Worm (Caenorhabditis elegans) whole organism, L1 larva: ENCODE measurements around the gene aexr-2.

ENCODE experiments used
- C04F5.9 ChIP-seq: sonication (generic microtip); optimal IDR thresholded peaks from 2 replicates; lab custom pipeline; 2016; ENCODE audit warnings: missing genetic modification characterization, missing compliant biosample characterization
- C16A3.4 ChIP-seq: fragments of 150-350 bp; optimal IDR thresholded peaks from 2 replicates; lab custom pipeline; 2014; ENCODE audit warnings: missing biosample characterization, missing genetic modification characterization
- C34B4.2 ChIP-seq: sonication (generic microtip); optimal IDR thresholded peaks from 2 replicates; lab custom pipeline; 2017; ENCODE audit warnings: mild to moderate bottlenecking, missing genetic modification characterization, missing compliant biosample characterization
- aha-1 ChIP-seq: fragments of 150-350 bp; optimal IDR thresholded peaks from 2 replicates; lab custom pipeline; 2014; ENCODE audit warnings: missing biosample characterization, missing genetic modification characterization
- blmp-1 ChIP-seq: fragments of 150-350 bp; optimal IDR thresholded peaks from 2 replicates; lab custom pipeline; 2014; ENCODE audit warnings: missing biosample characterization, missing genetic modification characterization
- ceh-88 ChIP-seq: fragments of 200-800 bp; sonication (Bioruptor generic); IDR thresholded peaks from 2 replicates; pipeline ENCODE4 v1.3.6; 2022; ENCODE audit warnings: missing genetic modification characterization, missing compliant biosample characterization
- ceh-90 ChIP-seq: sonication (generic microtip); optimal IDR thresholded peaks from 2 replicates; lab custom pipeline; 2016; ENCODE audit warnings: missing genetic modification characterization, missing compliant biosample characterization
- dsc-1 ChIP-seq: sonication (generic microtip); optimal IDR thresholded peaks from 2 replicates; lab custom pipeline; 2016; ENCODE audit warnings: mild to moderate bottlenecking, missing genetic modification characterization, missing compliant biosample characterization
- efl-1 ChIP-seq, 4 experiments: fragments of 150-350 bp; optimal IDR thresholded peaks in 3 of 4; peaks in 1 of 4; 1 replicate in 1 of 4; 2 replicates in 3 of 4; lab custom pipeline; 2014; ENCODE audit warnings: missing biosample characterization in 2 of 4, missing genetic modification characterization in 2 of 4, missing genetic modification reagents in 2 of 4
- efl-3 ChIP-seq: fragments of 200-800 bp; sonication (Bioruptor generic); optimal IDR thresholded peaks from 2 replicates; lab custom pipeline; 2018; ENCODE audit warnings: mild to moderate bottlenecking, missing genetic modification characterization, missing compliant biosample characterization
- egl-13 ChIP-seq: sonication (generic microtip); optimal IDR thresholded peaks from 2 replicates; lab custom pipeline; 2016; ENCODE audit warnings: missing genotype, missing genetic modification reagents, missing genetic modification characterization, missing compliant biosample characterization
- elt-3 ChIP-seq, 6 experiments: fragments of 150-350 bp in 1 of 6; sonication (generic microtip); optimal IDR thresholded peaks; 2 replicates each; lab custom pipeline; 2017 to 2018; ENCODE audit warnings: missing biosample characterization in 6 of 6, missing genetic modification characterization in 6 of 6, inconsistent platforms in 1 of 6
- fkh-10 ChIP-seq: sonication (generic microtip); optimal IDR thresholded peaks from 2 replicates; lab custom pipeline; 2017; ENCODE audit warnings: missing biosample characterization, missing genetic modification reagents, missing genetic modification characterization
- fkh-4 ChIP-seq: sonication (generic microtip); optimal IDR thresholded peaks from 2 replicates; lab custom pipeline; 2016; ENCODE audit warnings: missing compliant biosample characterization, missing genetic modification characterization, borderline replicate concordance
- fkh-8 ChIP-seq: sonication (generic microtip); optimal IDR thresholded peaks from 2 replicates; lab custom pipeline; 2016; ENCODE audit warnings: mild to moderate bottlenecking, missing genetic modification characterization, missing compliant biosample characterization
- fos-1 ChIP-seq: fragments of 150-350 bp; optimal IDR thresholded peaks from 2 replicates; lab custom pipeline; 2014; ENCODE audit warnings: missing biosample characterization, missing genetic modification characterization
- grh-1 ChIP-seq: fragments of 200-800 bp; sonication (Bioruptor generic); IDR thresholded peaks from 2 replicates; pipeline ENCODE4 v1.3.6; 2022; ENCODE audit warnings: missing genetic modification reagents, missing genetic modification characterization, missing compliant biosample characterization
- hpl-2 ChIP-seq: fragments of 150-350 bp; optimal IDR thresholded peaks from 2 replicates; lab custom pipeline; 2014; ENCODE audit warnings: missing biosample characterization, missing genetic modification reagents, missing genetic modification characterization
- lin-13 ChIP-seq: fragments of 150-350 bp; optimal IDR thresholded peaks from 2 replicates; lab custom pipeline; 2014; ENCODE audit warnings: missing biosample characterization, missing genetic modification reagents, missing genetic modification characterization
- lin-14 ChIP-seq: fragments of 200-800 bp; sonication (Bioruptor generic); optimal IDR thresholded peaks from 2 replicates; lab custom pipeline; 2018; ENCODE audit warnings: mild to moderate bottlenecking, missing genetic modification characterization, moderate library complexity, missing compliant biosample characterization
- lsy-2 ChIP-seq, 2 experiments: fragments of 150-350 bp; optimal IDR thresholded peaks; 2 replicates each; lab custom pipeline; 2014; ENCODE audit warnings: missing biosample characterization in 2 of 2, missing genetic modification characterization in 2 of 2
- mab-9 ChIP-seq: fragments of 200-800 bp; sonication (Bioruptor generic); IDR thresholded peaks from 2 replicates; pipeline ENCODE4 v1.3.6; 2022; ENCODE audit warnings: missing genetic modification reagents, missing genetic modification characterization, missing compliant biosample characterization
- mep-1 ChIP-seq: fragments of 150-350 bp; optimal IDR thresholded peaks from 2 replicates; lab custom pipeline; 2014; ENCODE audit warnings: missing biosample characterization, missing genetic modification characterization
- nhr-11 ChIP-seq: fragments of 150-350 bp; optimal IDR thresholded peaks from 2 replicates; lab custom pipeline; 2014; ENCODE audit warnings: missing biosample characterization, missing genetic modification characterization
- nhr-19 ChIP-seq: fragments of 200-800 bp; sonication (Bioruptor generic); conservative IDR thresholded peaks from 2 replicates; pipeline ENCODE4 v1.3.6; 2022; ENCODE audit warnings: missing genetic modification characterization, missing compliant biosample characterization
- nhr-20 ChIP-seq: sonication (generic microtip); optimal IDR thresholded peaks from 2 replicates; lab custom pipeline; 2016; ENCODE audit warnings: mild to moderate bottlenecking, missing genetic modification characterization, missing compliant biosample characterization
- nhr-237 ChIP-seq: fragments of 150-350 bp; optimal IDR thresholded peaks from 2 replicates; lab custom pipeline; 2014; ENCODE audit warnings: missing biosample characterization, missing genetic modification characterization
- nhr-47 ChIP-seq: sonication (generic microtip); optimal IDR thresholded peaks from 2 replicates; lab custom pipeline; 2016; ENCODE audit warnings: mild to moderate bottlenecking, missing genetic modification characterization, moderate library complexity, missing compliant biosample characterization
- nhr-71 ChIP-seq: sonication (generic microtip); optimal IDR thresholded peaks from 2 replicates; lab custom pipeline; 2016; ENCODE audit warnings: mild to moderate bottlenecking, missing genetic modification characterization, moderate library complexity, missing compliant biosample characterization
- nhr-76 ChIP-seq: sonication (generic microtip); optimal IDR thresholded peaks from 2 replicates; lab custom pipeline; 2017; ENCODE audit warnings: missing biosample characterization, missing genetic modification characterization
- nhr-77 ChIP-seq: fragments of 150-350 bp; optimal IDR thresholded peaks from 2 replicates; lab custom pipeline; 2014; ENCODE audit warnings: missing biosample characterization, missing genetic modification characterization
- nhr-84 ChIP-seq: sonication (generic microtip); optimal IDR thresholded peaks from 2 replicates; lab custom pipeline; 2017; ENCODE audit warnings: missing biosample characterization, missing genetic modification characterization
- nhr-85 ChIP-seq: sonication (generic microtip); peaks from one replicate; lab custom pipeline; 2016; ENCODE audit warnings: missing genetic modification characterization, inconsistent platforms, missing compliant biosample characterization
- nhr-90 ChIP-seq: sonication (generic microtip); optimal IDR thresholded peaks from 2 replicates; lab custom pipeline; 2016; ENCODE audit warnings: mild to moderate bottlenecking, missing genetic modification characterization, missing compliant biosample characterization; ENCODE audit not compliant: poor library complexity
- skn-1 ChIP-seq: fragments of 150-350 bp; optimal IDR thresholded peaks from 2 replicates; lab custom pipeline; 2014; ENCODE audit warnings: missing biosample characterization, missing genetic modification characterization
- snu-23 ChIP-seq: sonication (generic microtip); optimal IDR thresholded peaks from 2 replicates; lab custom pipeline; 2016; ENCODE audit warnings: missing genetic modification characterization, missing compliant biosample characterization
- sox-4 ChIP-seq: sonication (generic microtip); optimal IDR thresholded peaks from 2 replicates; lab custom pipeline; 2016; ENCODE audit warnings: missing genetic modification characterization, missing compliant biosample characterization
- swsn-7 ChIP-seq: sonication (generic microtip); optimal IDR thresholded peaks from 2 replicates; lab custom pipeline; 2016; ENCODE audit warnings: missing genetic modification characterization, missing compliant biosample characterization
- tbx-2 ChIP-seq: sonication (generic microtip); optimal IDR thresholded peaks from 2 replicates; lab custom pipeline; 2016; ENCODE audit warnings: missing genetic modification characterization, missing compliant biosample characterization
- unc-30 ChIP-seq: sonication (generic microtip); optimal IDR thresholded peaks from 2 replicates; lab custom pipeline; 2017; ENCODE audit warnings: missing biosample characterization, missing genetic modification characterization
- unc-62 ChIP-seq: fragments of 150-350 bp; optimal IDR thresholded peaks from 2 replicates; lab custom pipeline; 2014; ENCODE audit warnings: missing biosample characterization, missing genetic modification reagents, missing genetic modification characterization
- zip-4 ChIP-seq: fragments of 200-800 bp; sonication (Bioruptor generic); optimal IDR thresholded peaks from 2 replicates; lab custom pipeline; 2018; ENCODE audit warnings: mild to moderate bottlenecking, missing genetic modification characterization, moderate library complexity, missing compliant biosample characterization

aexr-2 gene

ce11 chrX:6642798-6643197 is 11.5 kb upstream of the aexr-2 start (continued):
- TF ChIP-seq nhr-11 (tag; lab: Kevin White, UChicago) = no peak
- TF ChIP-seq unc-30 (tag; lab: Kevin White, UChicago) = no peak
- TF ChIP-seq mab-9 (GFP tag; lab: Robert Waterston, UW) = no peak
- TF ChIP-seq nhr-76 = no peak
- no peak for TF ChIP-seq C16A3.4 (tag; lab: Kevin White, UChicago)
- TF ChIP-seq nhr-19 (GFP tag; lab: Robert Waterston, UW) = 0 out of 2 replicates have a peak, but pooled peaks have one; percentile 36
- TF ChIP-seq C34B4.2 (tag; lab: Kevin White, UChicago) = no peak
- peak; percentile 95 for TF ChIP-seq nhr-85 (tag; lab: Kevin White, UChicago)
- no peak for TF ChIP-seq nhr-84
- TF ChIP-seq mep-1 (tag; lab: Kevin White, UChicago) = peak; percentile 45
- TF ChIP-seq sox-4 (tag; lab: Kevin White, UChicago) = no peak
- TF ChIP-seq blmp-1 = peak; percentile 80
- TF ChIP-seq egl-13 (tag; lab: Kevin White, UChicago) = no peak
- TF ChIP-seq fos-1 (tag; lab: Kevin White, UChicago) = no peak
- peak; percentile 84 for TF ChIP-seq lin-14 (GFP tag; lab: Kevin White, UChicago)
- no peak for TF ChIP-seq aha-1
- no peak for TF ChIP-seq dsc-1 (tag; lab: Kevin White, UChicago)
- no peak for TF ChIP-seq efl-1 (optimal IDR thresholded peaks at IDR 0.05; lab: Kevin White, UChicago)
- no peak for TF ChIP-seq efl-1 (GFP tag; optimal IDR thresholded peaks at IDR 0.05 in 1 of 2; lab: Kevin White, UChicago)
- TF ChIP-seq tbx-2 (tag; lab: Kevin White, UChicago) = peak; percentile 59
- TF ChIP-seq, all 84 proteins: peak for 21

DNA sequence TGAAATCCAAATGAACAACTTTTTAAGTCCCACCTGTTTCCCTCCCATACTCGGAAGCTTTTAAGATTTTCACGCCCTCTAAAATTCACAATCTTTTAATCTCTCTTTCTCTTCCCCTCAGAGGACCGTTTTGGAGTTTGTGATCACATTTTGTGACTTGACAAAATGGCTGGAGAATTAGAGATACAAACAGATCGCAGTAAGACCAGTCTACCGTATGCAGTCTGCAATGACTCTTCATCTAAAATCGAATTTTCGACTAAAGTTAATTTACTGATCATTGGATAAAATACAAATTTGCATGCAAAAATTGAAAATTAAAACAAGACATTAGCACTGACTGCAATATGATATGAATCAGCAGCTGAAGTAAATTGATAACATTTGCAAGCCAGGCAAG is 10.2 kb upstream of the aexr-2 start:
- TF ChIP-seq swsn-7 (tag; lab: Kevin White, UChicago) (peak; percentile 29), sox-4 (tag; lab: Kevin White, UChicago) (no peak), C04F5.9 (tag; lab: Kevin White, UChicago) (no peak), nhr-71 (tag; lab: Kevin White, UChicago) (peak; percentile 57), fkh-8 (tag; lab: Kevin White, UChicago) (peak; percentile 51), nhr-47 (tag; lab: Kevin White, UChicago) (peak; percentile 50), fkh-4 (tag; lab: Kevin White, UChicago) (no peak), nhr-20 (tag; lab: Kevin White, UChicago) (peak; percentile 45), lsy-2 (tag; optimal IDR thresholded peaks at IDR 0.05; lab: Kevin White, UChicago) (peak in 1 of 2 experiments; percentile 66), ceh-88 (peak; percentile 17; the same call in 1 of the 2 replicates), zip-4 (GFP tag; lab: Kevin White, UChicago) (no peak), blmp-1 (peak; percentile 15), grh-1 (GFP tag; lab: Robert Waterston, UW) (0 out of 2 replicates have a peak, but pooled peaks have one; percentile 22), hpl-2 (GFP tag; lab: Kevin White, UChicago) (no peak), lin-13 (GFP tag; lab: Kevin White, UChicago) (no peak), efl-3 (no peak), unc-62 (GFP tag; lab: Kevin White, UChicago) (no peak), lin-14 (GFP tag; lab: Kevin White, UChicago) (peak; percentile 66), skn-1 (tag; lab: Kevin White, UChicago) (peak; percentile 33), elt-3 (tag; optimal IDR thresholded peaks at IDR 0.05; lab: Kevin White, UChicago) (peak in 1 of 6 experiments; percentile 39), snu-23 (peak; percentile 25), nhr-237 (tag; lab: Kevin White, UChicago) (no peak), nhr-85 (tag; lab: Kevin White, UChicago) (peak; percentile 66), nhr-77 (tag; lab: Kevin White, UChicago) (no peak)

DNA sequence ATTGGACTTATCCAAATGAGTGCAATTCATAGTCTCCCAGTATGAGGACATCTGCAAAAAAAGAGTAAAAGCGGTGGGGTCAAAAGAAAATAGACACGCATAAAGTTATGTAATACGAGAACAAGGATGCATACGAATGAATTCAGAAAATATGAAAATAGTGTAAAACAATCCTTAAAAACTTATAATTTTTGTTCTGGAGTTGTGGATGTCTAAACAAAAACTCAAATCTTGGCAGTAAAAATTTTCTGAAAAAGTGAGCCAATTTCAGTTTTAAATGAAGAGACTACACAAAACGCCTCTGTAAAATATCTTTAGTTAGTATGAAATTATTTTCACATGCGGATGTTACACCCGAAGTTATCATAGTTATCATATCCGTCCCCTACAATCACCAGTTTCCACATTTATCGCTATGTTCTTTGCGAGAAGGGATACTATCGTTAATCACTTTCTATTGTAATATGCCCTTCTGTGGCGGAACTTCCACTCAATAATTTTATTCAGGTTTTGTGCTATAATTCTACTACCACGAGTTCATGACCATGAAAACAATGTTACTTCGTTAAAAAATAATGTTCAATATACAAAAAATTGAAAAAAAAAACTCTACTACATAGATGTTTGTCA is 9.3 kb upstream of the aexr-2 start, which contains the start of gene nhr-120:
Gene nhr-120, minus strand, starts transcription at position 51 of the 630 bp plus-strand sequence.
- TF ChIP-seq blmp-1 (peak; percentile 70), ceh-88 (no peak), efl-1 (optimal IDR thresholded peaks at IDR 0.05; lab: Kevin White, UChicago) (no peak), efl-1 (GFP tag; optimal IDR thresholded peaks at IDR 0.05 in 1 of 2; lab: Kevin White, UChicago) (peak in 1 of 2 experiments; percentile 46), nhr-90 (tag; lab: Kevin White, UChicago) (no peak), ceh-90 (tag; lab: Kevin White, UChicago) (no peak), elt-3 (tag; optimal IDR thresholded peaks at IDR 0.05; lab: Kevin White, UChicago) (peak in 1 of 6 experiments; percentile 57), fkh-10 (no peak)
